Worm (Caenorhabditis elegans): ENCODE data around the gene F46G10.4.

The F46G10.4 gene

ce11 chrX:13305779-13306178, 28.1 kb upstream of the F46G10.4 start, which contains the start of gene srd-43:
Gene srd-43, minus strand, starts transcription at chrX:13305844.
- TF ChIP-seq unc-39 (tag; optimal IDR thresholded peaks at IDR 0.05) (no peak), R02D3.7 (tag; optimal IDR thresholded peaks at IDR 0.05) (no peak), hlh-30 (tag; optimal IDR thresholded peaks at IDR 0.05; ENCODE audit: insufficient read depth) (no peak), rbr-2 (tag; optimal IDR thresholded peaks at IDR 0.05) (no peak), nhr-11 (tag; optimal IDR thresholded peaks at IDR 0.05) (no peak), F26F4.8 (GFP tag; conservative IDR thresholded peaks at IDR 0.05) (no peak), cey-2 (tag; optimal IDR thresholded peaks at IDR 0.05; ENCODE audit: borderline replicate concordance, insufficient read depth) (no peak), ctbp-1 (GFP tag; IDR thresholded peaks at IDR 0.05) (no peak), mxl-2 (GFP tag; conservative IDR thresholded peaks at IDR 0.05) (no peak), F10B5.3 (tag; optimal IDR thresholded peaks at IDR 0.05) (no peak), daf-19 (GFP tag; conservative IDR thresholded peaks at IDR 0.05) (no peak), lin-38 (GFP tag; IDR thresholded peaks at IDR 0.05) (no peak), nhr-25 (tag; optimal IDR thresholded peaks at IDR 0.05; ENCODE audit: borderline replicate concordance, insufficient read depth) (no peak), lim-7 (GFP tag; IDR thresholded peaks at IDR 0.05) (no peak), mep-1 (tag; optimal IDR thresholded peaks at IDR 0.05) (no peak), nhr-41 (GFP tag; IDR thresholded peaks at IDR 0.05) (no peak)

- TF ChIP-seq gei-8 (GFP tag; optimal IDR thresholded peaks at IDR 0.05) (peak; percentile 74), spr-1 (tag; optimal IDR thresholded peaks at IDR 0.05) (peak; percentile 79), nhr-41 (GFP tag; IDR thresholded peaks at IDR 0.05) (peak; percentile 90), zfp-2 (tag; optimal IDR thresholded peaks at IDR 0.05) (peak; percentile 69), pqm-1 (tag; optimal IDR thresholded peaks at IDR 0.05) (no peak), mes-2 (tag; optimal IDR thresholded peaks at IDR 0.05; ENCODE audit: poor library complexity, severe bottlenecking) (no peak), R02D3.7 (tag; optimal IDR thresholded peaks at IDR 0.05) (no peak), hif-1 (tag; optimal IDR thresholded peaks at IDR 0.05) (no peak), lin-38 (GFP tag; IDR thresholded peaks at IDR 0.05) (no peak), zip-2 (tag; optimal IDR thresholded peaks at IDR 0.05) (peak; percentile 62), madf-5 (GFP tag; IDR thresholded peaks at IDR 0.05) (peak; percentile 87 to 97), lin-29 (GFP tag; IDR thresholded peaks at IDR 0.05) (peak; percentile 83), hmg-1.1 (GFP tag; IDR thresholded peaks at IDR 0.05) (peak; percentile 98), unc-39 (tag; optimal IDR thresholded peaks at IDR 0.05) (no peak), mdl-1 (tag; optimal IDR thresholded peaks at IDR 0.05) (peak; percentile 42 to 64), dmd-6 (GFP tag; IDR thresholded peaks at IDR 0.05) (peak; percentile 76), pha-4 (GFP tag; IDR thresholded peaks at IDR 0.05) (no peak; the same call in none of the 2 replicates), pha-4 (tag; optimal IDR thresholded peaks at IDR 0.05) (peak; percentile 12), daf-19 (GFP tag; conservative IDR thresholded peaks at IDR 0.05) (peak; percentile 97), ceh-82 (tag; optimal IDR thresholded peaks at IDR 0.05) (no peak), nhr-42 (GFP tag; IDR thresholded peaks at IDR 0.05) (peak; percentile 77), lin-39 (tag; optimal IDR thresholded peaks at IDR 0.05) (no peak), fos-1 (tag; optimal IDR thresholded peaks at IDR 0.05) (no peak), lin-13 (GFP tag; optimal IDR thresholded peaks at IDR 0.05) (peak; percentile 56), sdz-12 (GFP tag; optimal IDR thresholded peaks at IDR 0.05) (peak; percentile 90), nhr-102 (tag; optimal IDR thresholded peaks at IDR 0.05) (peak; percentile 91), dve-1 (tag; optimal IDR thresholded peaks at IDR 0.05; ENCODE audit: insufficient read depth) (peak; percentile 94), mdt-29 (GFP tag; IDR thresholded peaks at IDR 0.05) (peak; percentile 90), F44E2.7 (GFP tag; IDR thresholded peaks at IDR 0.05) (peak; percentile 94), zag-1 (tag; optimal IDR thresholded peaks at IDR 0.05) (no peak), Y48G9A.11 (GFP tag; IDR thresholded peaks at IDR 0.05) (peak; percentile 73), skn-1 (tag; optimal IDR thresholded peaks at IDR 0.05) (no peak), F49E8.2 (tag; optimal IDR thresholded peaks at IDR 0.05; ENCODE audit: borderline replicate concordance) (peak; percentile 87), ceh-62 (tag; optimal IDR thresholded peaks at IDR 0.05) (no peak), Y5F2A.4 (GFP tag; optimal IDR thresholded peaks at IDR 0.05) (peak; percentile 81), dmd-8 (GFP tag; IDR thresholded peaks at IDR 0.05) (peak; percentile 97), tra-1 (GFP tag; IDR thresholded peaks at IDR 0.05) (peak; percentile 96), ama-1 (optimal IDR thresholded peaks at IDR 0.05) (no peak)
These were observed 26.9 kb upstream of the F46G10.4 start for ce11 chrX:13306869-13307446.
